Worm (Caenorhabditis elegans) whole organism, mixed stage, embryonic: ENCODE measurements around the gene ZK177.1.
"Not testable (repeated sequence)": the region's sequence is repeated elsewhere in the genome, so short reads cannot be mapped to it uniquely, and the experiment has no call there.

Experiments
- M03D4.4 ChIP-seq: sonication (generic microtip); optimal IDR thresholded peaks from 2 replicates; lab custom pipeline; 2017; ENCODE audit warnings: mild to moderate bottlenecking, missing genetic modification characterization, missing compliant biosample characterization
- bed-3 ChIP-seq: fragments of 200-800 bp; sonication (Bioruptor generic); optimal IDR thresholded peaks from 3 replicates; lab custom pipeline; 2018; ENCODE audit warnings: mild to moderate bottlenecking, missing genetic modification characterization, moderate library complexity, missing compliant biosample characterization
- blmp-1 ChIP-seq: fragments of 150-350 bp; optimal IDR thresholded peaks from 2 replicates; lab custom pipeline; 2014; ENCODE audit warnings: missing biosample characterization, missing genetic modification characterization
- ceh-39 ChIP-seq: fragments of 150-350 bp; optimal IDR thresholded peaks from 2 replicates; lab custom pipeline; 2014; ENCODE audit warnings: missing biosample characterization, missing genetic modification characterization
- ceh-83 ChIP-seq: fragments of 200-800 bp; sonication (Bioruptor generic); optimal IDR thresholded peaks from 2 replicates; lab custom pipeline; 2018; ENCODE audit warnings: mild to moderate bottlenecking, missing genetic modification characterization, missing compliant biosample characterization
- ces-1 ChIP-seq: fragments of 150-350 bp; optimal IDR thresholded peaks from 2 replicates; lab custom pipeline; 2014; ENCODE audit warnings: missing biosample characterization, missing genetic modification reagents, missing genetic modification characterization
- elt-1 ChIP-seq: sonication (generic microtip); optimal IDR thresholded peaks from 2 replicates; lab custom pipeline; 2017; ENCODE audit warnings: missing genetic modification characterization, mild to moderate bottlenecking, missing compliant biosample characterization, antibody characterized with exemption, moderate library complexity, borderline replicate concordance; ENCODE audit not compliant: insufficient read depth
- elt-3 ChIP-seq: fragments of 150-350 bp; optimal IDR thresholded peaks from 2 replicates; lab custom pipeline; 2014; ENCODE audit warnings: missing biosample characterization, missing genetic modification characterization
- ham-2 ChIP-seq: fragments of 200-800 bp; sonication (Bioruptor generic); optimal IDR thresholded peaks from 2 replicates; lab custom pipeline; 2018; ENCODE audit warnings: mild to moderate bottlenecking, missing genetic modification characterization, missing compliant biosample characterization
- hlh-1 ChIP-seq: fragments of 150-350 bp; optimal IDR thresholded peaks from 2 replicates; lab custom pipeline; 2014; ENCODE audit warnings: missing biosample characterization, missing genetic modification reagents, missing genetic modification characterization
- lin-13 ChIP-seq: fragments of 150-350 bp; optimal IDR thresholded peaks from 2 replicates; lab custom pipeline; 2014; ENCODE audit warnings: missing biosample characterization, missing genetic modification characterization
- lin-32 ChIP-seq: fragments of 200-800 bp; sonication (Bioruptor generic); optimal IDR thresholded peaks from 2 replicates; lab custom pipeline; 2018; ENCODE audit warnings: mild to moderate bottlenecking, missing genetic modification characterization, missing compliant biosample characterization
- lsy-2 ChIP-seq: fragments of 150-350 bp; optimal IDR thresholded peaks from 2 replicates; lab custom pipeline; 2014; ENCODE audit warnings: missing biosample characterization, missing genetic modification characterization
- mab-5 ChIP-seq: fragments of 150-350 bp; optimal IDR thresholded peaks from 2 replicates; lab custom pipeline; 2014; ENCODE audit warnings: missing biosample characterization, missing genetic modification characterization
- mep-1 ChIP-seq: fragments of 150-350 bp; optimal IDR thresholded peaks from 2 replicates; lab custom pipeline; 2017; ENCODE audit warnings: missing biosample characterization, missing genetic modification reagents, missing genetic modification characterization, inconsistent platforms
- mls-2 ChIP-seq: sonication (generic microtip); optimal IDR thresholded peaks from 2 replicates; lab custom pipeline; 2016; ENCODE audit warnings: mild to moderate bottlenecking, missing genetic modification characterization, moderate library complexity, missing compliant biosample characterization
- nhr-2 ChIP-seq: fragments of 150-350 bp; optimal IDR thresholded peaks from 2 replicates; lab custom pipeline; 2014; ENCODE audit warnings: missing biosample characterization, missing genetic modification characterization
- nhr-237 ChIP-seq: fragments of 150-350 bp; optimal IDR thresholded peaks from 2 replicates; lab custom pipeline; 2014; ENCODE audit warnings: missing biosample characterization, missing genetic modification characterization
- nhr-28 ChIP-seq: fragments of 150-350 bp; optimal IDR thresholded peaks from 2 replicates; lab custom pipeline; 2014; ENCODE audit warnings: missing biosample characterization, missing genetic modification characterization
- nhr-76 ChIP-seq: sonication (generic microtip); optimal IDR thresholded peaks from 2 replicates; lab custom pipeline; 2017; ENCODE audit warnings: missing biosample characterization, missing genetic modification characterization
- pha-4 ChIP-seq: fragments of 150-350 bp; optimal IDR thresholded peaks from 2 replicates; lab custom pipeline; 2018; ENCODE audit warnings: missing biosample characterization, missing genetic modification reagents, missing genetic modification characterization
- sem-2 ChIP-seq: fragments of 200-800 bp; sonication (Bioruptor generic); optimal IDR thresholded peaks from 2 replicates; lab custom pipeline; 2018; ENCODE audit warnings: mild to moderate bottlenecking, missing genetic modification characterization, missing compliant biosample characterization
- sptf-1 ChIP-seq: sonication (generic microtip); optimal IDR thresholded peaks from 2 replicates; lab custom pipeline; 2017; ENCODE audit warnings: mild to moderate bottlenecking, missing genetic modification characterization, moderate library complexity, missing compliant biosample characterization
- tbx-8 ChIP-seq: fragments of 200-800 bp; sonication (Bioruptor generic); optimal IDR thresholded peaks from 2 replicates; lab custom pipeline; 2018; ENCODE audit warnings: mild to moderate bottlenecking, missing genetic modification characterization, moderate library complexity, missing compliant biosample characterization
- unc-120 ChIP-seq: sonication (generic microtip); optimal IDR thresholded peaks from 2 replicates; lab custom pipeline; 2017; ENCODE audit warnings: missing genetic modification characterization, missing compliant biosample characterization; ENCODE audit not compliant: poor library complexity, severe bottlenecking
- unc-39 ChIP-seq: fragments of 150-350 bp; optimal IDR thresholded peaks from 2 replicates; lab custom pipeline; 2014; ENCODE audit warnings: missing biosample characterization, missing genetic modification characterization
- unc-62 ChIP-seq: fragments of 150-350 bp; optimal IDR thresholded peaks from 2 replicates; lab custom pipeline; 2014; ENCODE audit warnings: missing biosample characterization, missing genetic modification reagents, missing genetic modification characterization
- zip-8 ChIP-seq: fragments of 150-350 bp; optimal IDR thresholded peaks from 2 replicates; lab custom pipeline; 2014; ENCODE audit warnings: missing biosample characterization, missing genetic modification characterization
- ztf-11 ChIP-seq: fragments of 150-350 bp; optimal IDR thresholded peaks from 2 replicates; lab custom pipeline; 2014; ENCODE audit warnings: missing biosample characterization, missing genetic modification characterization

The ZK177.1 gene

ce11 chrII:5531855-5532328 is 4.0 kb downstream of the ZK177.1 start, which contains the start of gene C17C3.9:
Gene C17C3.9, minus strand, starts transcription at chrII:5532278.
- TF ChIP-seq lin-32 (GFP tag; lab: Kevin White, UChicago) (no peak), nhr-76 (tag; lab: Kevin White, UChicago) (no peak), mls-2 (tag; lab: Kevin White, UChicago) (no peak)

ce11 chrII:5533642-5534041 is 5.7 kb downstream of the ZK177.1 start, which contains the start of gene hlh-26:
Gene hlh-26, minus strand, starts transcription at chrII:5533742.
- TF ChIP-seq unc-39 (tag; lab: Kevin White, UChicago): no peak
- no peak for TF ChIP-seq unc-62 (GFP tag; lab: Kevin White, UChicago)
- no peak for TF ChIP-seq mep-1

ce11 chrII:5534939-5535338 is 7.0 kb downstream of the ZK177.1 start, which contains the start of gene hlh-25:
Gene hlh-25, plus strand, starts transcription at chrII:5535239.
- not testable (repeated sequence) for TF ChIP-seq blmp-1, nhr-28, nhr-76 (tag; lab: Kevin White, UChicago)

ce11 chrII:5537078-5537477 is 9.1 kb downstream of the ZK177.1 start:
- TF ChIP-seq unc-120 (tag; lab: Kevin White, UChicago) (no peak), hlh-1 (no peak), ces-1 (GFP tag; lab: Kevin White, UChicago) (no peak), unc-62 (GFP tag; lab: Kevin White, UChicago) (no peak), nhr-28 (tag; lab: Kevin White, UChicago) (no peak), mls-2 (tag; lab: Kevin White, UChicago) (no peak), lin-13 (tag; lab: Kevin White, UChicago) (no peak), tbx-8 (GFP tag; lab: Kevin White, UChicago) (no peak), M03D4.4 (tag; lab: Kevin White, UChicago) (no peak), unc-39 (tag; lab: Kevin White, UChicago) (no peak), lin-32 (GFP tag; lab: Kevin White, UChicago) (no peak), ztf-11 (tag; lab: Kevin White, UChicago) (no peak), sem-2 (no peak), elt-3 (tag; lab: Kevin White, UChicago) (no peak), ham-2 (no peak), sptf-1 (tag; lab: Kevin White, UChicago) (no peak), bed-3 (GFP tag; lab: Kevin White, UChicago) (no peak), ceh-83 (no peak), mab-5 (tag; lab: Kevin White, UChicago) (no peak), nhr-237 (tag; lab: Kevin White, UChicago) (no peak)

- TF ChIP-seq unc-120 (tag; lab: Kevin White, UChicago) (no peak), ztf-11 (tag; lab: Kevin White, UChicago) (no peak), lin-32 (GFP tag; lab: Kevin White, UChicago) (no peak), zip-8 (tag; lab: Kevin White, UChicago) (no peak), bed-3 (GFP tag; lab: Kevin White, UChicago) (no peak), mls-2 (tag; lab: Kevin White, UChicago) (no peak), mab-5 (tag; lab: Kevin White, UChicago) (no peak), elt-1 (tag; lab: Kevin White, UChicago) (no peak), unc-62 (GFP tag; lab: Kevin White, UChicago) (no peak), lsy-2 (tag; lab: Kevin White, UChicago) (no peak), hlh-1 (no peak), blmp-1 (tag; lab: Kevin White, UChicago) (no peak), elt-3 (tag; lab: Kevin White, UChicago) (no peak), nhr-2 (tag; lab: Kevin White, UChicago) (no peak), pha-4 (tag; lab: Kevin White, UChicago) (no peak), ces-1 (GFP tag; lab: Kevin White, UChicago) (no peak), mep-1 (no peak), ceh-39 (tag; lab: Kevin White, UChicago) (no peak), tbx-8 (GFP tag; lab: Kevin White, UChicago) (no peak), nhr-28 (tag; lab: Kevin White, UChicago) (no peak)
These were observed 9.6 kb downstream of the ZK177.1 start, which contains the start of gene C17C3.11 for ce11 chrII:5537524-5537923. Gene C17C3.11, plus strand, starts transcription at chrII:5537824.
